Worm (Caenorhabditis elegans) whole organism, L1 larva: ENCODE results near the gene str-262.

Experiments used
- C04F5.9 ChIP-seq: sonication (generic microtip); optimal IDR thresholded peaks from 2 replicates; lab custom pipeline; 2016; ENCODE audit warnings: missing genetic modification characterization, missing compliant biosample characterization
- C16A3.4 ChIP-seq: fragments of 150-350 bp; optimal IDR thresholded peaks from 2 replicates; lab custom pipeline; 2014; ENCODE audit warnings: missing biosample characterization, missing genetic modification characterization
- ama-1 ChIP-seq: fragments of 150-350 bp; optimal IDR thresholded peaks from 2 replicates; lab custom pipeline; 2014
- blmp-1 ChIP-seq: fragments of 150-350 bp; optimal IDR thresholded peaks from 2 replicates; lab custom pipeline; 2014; ENCODE audit warnings: missing biosample characterization, missing genetic modification characterization
- ceh-8 ChIP-seq: fragments of 200-800 bp; sonication (Bioruptor generic); optimal IDR thresholded peaks from 2 replicates; lab custom pipeline; 2018; ENCODE audit warnings: mild to moderate bottlenecking, missing genetic modification characterization, moderate library complexity, missing compliant biosample characterization
- ceh-82 ChIP-seq, 3 experiments: fragments of 150-350 bp in 1 of 3; sonication (generic microtip) in 2 of 3; optimal IDR thresholded peaks; 2 replicates each; lab custom pipeline; 2014 to 2017; ENCODE audit warnings: missing biosample characterization in 3 of 3, missing genetic modification characterization in 3 of 3
- ceh-88 ChIP-seq: fragments of 200-800 bp; sonication (Bioruptor generic); IDR thresholded peaks from 2 replicates; pipeline ENCODE4 v1.3.6; 2022; ENCODE audit warnings: missing genetic modification characterization, missing compliant biosample characterization
- ceh-90 ChIP-seq: sonication (generic microtip); optimal IDR thresholded peaks from 2 replicates; lab custom pipeline; 2016; ENCODE audit warnings: missing genetic modification characterization, missing compliant biosample characterization
- dpl-1 ChIP-seq, 3 experiments: fragments of 150-350 bp in 2 of 3; sonication (generic microtip) in 1 of 3; optimal IDR thresholded peaks; 2 replicates each; lab custom pipeline; 2014 to 2017; ENCODE audit warnings: missing biosample characterization in 3 of 3, missing genetic modification characterization in 3 of 3, missing genetic modification reagents in 3 of 3
- efl-1 ChIP-seq, 4 experiments: fragments of 150-350 bp; optimal IDR thresholded peaks in 3 of 4; peaks in 1 of 4; 1 replicate in 1 of 4; 2 replicates in 3 of 4; lab custom pipeline; 2014; ENCODE audit warnings: missing biosample characterization in 2 of 4, missing genetic modification characterization in 2 of 4, missing genetic modification reagents in 2 of 4
- egl-13 ChIP-seq: sonication (generic microtip); optimal IDR thresholded peaks from 2 replicates; lab custom pipeline; 2016; ENCODE audit warnings: missing genotype, missing genetic modification reagents, missing genetic modification characterization, missing compliant biosample characterization
- elt-2 ChIP-seq: sonication (generic microtip); optimal IDR thresholded peaks from 2 replicates; lab custom pipeline; 2016; ENCODE audit warnings: missing genetic modification characterization, mild to moderate bottlenecking, inconsistent platforms, missing compliant biosample characterization, missing genetic modification reagents
- elt-3 ChIP-seq, 6 experiments: fragments of 150-350 bp in 1 of 6; sonication (generic microtip); optimal IDR thresholded peaks; 2 replicates each; lab custom pipeline; 2017 to 2018; ENCODE audit warnings: missing biosample characterization in 6 of 6, missing genetic modification characterization in 6 of 6, inconsistent platforms in 1 of 6
- grh-1 ChIP-seq: fragments of 200-800 bp; sonication (Bioruptor generic); IDR thresholded peaks from 2 replicates; pipeline ENCODE4 v1.3.6; 2022; ENCODE audit warnings: missing genetic modification reagents, missing genetic modification characterization, missing compliant biosample characterization
- hlh-17 ChIP-seq: fragments of 200-800 bp; sonication (Bioruptor generic); optimal IDR thresholded peaks from 2 replicates; lab custom pipeline; 2018; ENCODE audit warnings: missing genetic modification characterization, mild to moderate bottlenecking, missing compliant biosample characterization, moderate library complexity, borderline replicate concordance
- irx-1 ChIP-seq: sonication (generic microtip); optimal IDR thresholded peaks from 2 replicates; lab custom pipeline; 2016; ENCODE audit warnings: missing genetic modification characterization, missing compliant biosample characterization
- isw-1 ChIP-seq: fragments of 200-800 bp; sonication (Bioruptor generic); IDR thresholded peaks from 2 replicates; pipeline ENCODE4 v1.3.6; 2022; ENCODE audit warnings: missing genetic modification characterization, missing compliant biosample characterization
- lin-13 ChIP-seq: fragments of 150-350 bp; optimal IDR thresholded peaks from 2 replicates; lab custom pipeline; 2014; ENCODE audit warnings: missing biosample characterization, missing genetic modification reagents, missing genetic modification characterization
- lin-14 ChIP-seq: fragments of 200-800 bp; sonication (Bioruptor generic); optimal IDR thresholded peaks from 2 replicates; lab custom pipeline; 2018; ENCODE audit warnings: mild to moderate bottlenecking, missing genetic modification characterization, moderate library complexity, missing compliant biosample characterization
- lin-15B ChIP-seq: fragments of 150-350 bp; sonication (generic microtip); optimal IDR thresholded peaks from 3 replicates; lab custom pipeline; 2014; ENCODE audit warnings: missing biosample characterization, missing genetic modification characterization
- lin-35 ChIP-seq, 2 experiments: fragments of 150-350 bp; optimal IDR thresholded peaks; 2 replicates each; lab custom pipeline; 2014; ENCODE audit warnings: missing biosample characterization in 2 of 2, missing genetic modification characterization in 2 of 2, missing genetic modification reagents in 2 of 2
- lin-39 ChIP-seq: fragments of 150-350 bp; optimal IDR thresholded peaks from 2 replicates; lab custom pipeline; 2014; ENCODE audit warnings: missing biosample characterization, missing genetic modification reagents, missing genetic modification characterization
- lir-3 ChIP-seq: sonication (generic microtip); optimal IDR thresholded peaks from 2 replicates; lab custom pipeline; 2016; ENCODE audit warnings: mild to moderate bottlenecking, missing genetic modification characterization, moderate library complexity, missing compliant biosample characterization; ENCODE audit not compliant: poor library complexity
- lsy-2 ChIP-seq, 2 experiments: fragments of 150-350 bp; optimal IDR thresholded peaks; 2 replicates each; lab custom pipeline; 2014; ENCODE audit warnings: missing biosample characterization in 2 of 2, missing genetic modification characterization in 2 of 2
- mdl-1 ChIP-seq, 2 experiments: fragments of 150-350 bp; optimal IDR thresholded peaks; 2 replicates each; lab custom pipeline; 2014 to 2017; ENCODE audit warnings: missing biosample characterization in 2 of 2, missing genetic modification characterization in 2 of 2, inconsistent platforms in 1 of 2
- mep-1 ChIP-seq: fragments of 150-350 bp; optimal IDR thresholded peaks from 2 replicates; lab custom pipeline; 2014; ENCODE audit warnings: missing biosample characterization, missing genetic modification characterization
- nhr-19 ChIP-seq: fragments of 200-800 bp; sonication (Bioruptor generic); conservative IDR thresholded peaks from 2 replicates; pipeline ENCODE4 v1.3.6; 2022; ENCODE audit warnings: missing genetic modification characterization, missing compliant biosample characterization
- nhr-20 ChIP-seq: sonication (generic microtip); optimal IDR thresholded peaks from 2 replicates; lab custom pipeline; 2016; ENCODE audit warnings: mild to moderate bottlenecking, missing genetic modification characterization, missing compliant biosample characterization
- nhr-47 ChIP-seq: sonication (generic microtip); optimal IDR thresholded peaks from 2 replicates; lab custom pipeline; 2016; ENCODE audit warnings: mild to moderate bottlenecking, missing genetic modification characterization, moderate library complexity, missing compliant biosample characterization
- nhr-71 ChIP-seq: sonication (generic microtip); optimal IDR thresholded peaks from 2 replicates; lab custom pipeline; 2016; ENCODE audit warnings: mild to moderate bottlenecking, missing genetic modification characterization, moderate library complexity, missing compliant biosample characterization
- nhr-76 ChIP-seq: sonication (generic microtip); optimal IDR thresholded peaks from 2 replicates; lab custom pipeline; 2017; ENCODE audit warnings: missing biosample characterization, missing genetic modification characterization
- nhr-77 ChIP-seq: fragments of 150-350 bp; optimal IDR thresholded peaks from 2 replicates; lab custom pipeline; 2014; ENCODE audit warnings: missing biosample characterization, missing genetic modification characterization
- nhr-85 ChIP-seq: sonication (generic microtip); peaks from one replicate; lab custom pipeline; 2016; ENCODE audit warnings: missing genetic modification characterization, inconsistent platforms, missing compliant biosample characterization
- nhr-90 ChIP-seq: sonication (generic microtip); optimal IDR thresholded peaks from 2 replicates; lab custom pipeline; 2016; ENCODE audit warnings: mild to moderate bottlenecking, missing genetic modification characterization, missing compliant biosample characterization; ENCODE audit not compliant: poor library complexity
- pqm-1 ChIP-seq: sonication (generic microtip); optimal IDR thresholded peaks from 3 replicates; lab custom pipeline; 2017; ENCODE audit warnings: missing biosample characterization, missing genetic modification characterization
- rnt-1 ChIP-seq: sonication (generic microtip); optimal IDR thresholded peaks from 2 replicates; lab custom pipeline; 2016; ENCODE audit warnings: mild to moderate bottlenecking, missing genetic modification characterization, moderate library complexity, missing compliant biosample characterization
- snpc-4 ChIP-seq: fragments of 150-350 bp; optimal IDR thresholded peaks from 2 replicates; lab custom pipeline; 2014; ENCODE audit warnings: missing biosample characterization, missing genetic modification characterization
- snu-23 ChIP-seq: sonication (generic microtip); optimal IDR thresholded peaks from 2 replicates; lab custom pipeline; 2016; ENCODE audit warnings: missing genetic modification characterization, missing compliant biosample characterization
- sptf-1 ChIP-seq: fragments of 150-350 bp; optimal IDR thresholded peaks from 2 replicates; lab custom pipeline; 2014; ENCODE audit warnings: missing biosample characterization, missing genetic modification characterization
- sup-37 ChIP-seq: fragments of 200-800 bp; sonication (Bioruptor generic); optimal IDR thresholded peaks from 2 replicates; lab custom pipeline; 2018; ENCODE audit warnings: mild to moderate bottlenecking, missing genetic modification characterization, missing compliant biosample characterization
- swsn-7 ChIP-seq: sonication (generic microtip); optimal IDR thresholded peaks from 2 replicates; lab custom pipeline; 2016; ENCODE audit warnings: missing genetic modification characterization, missing compliant biosample characterization
- tbx-2 ChIP-seq: sonication (generic microtip); optimal IDR thresholded peaks from 2 replicates; lab custom pipeline; 2016; ENCODE audit warnings: missing genetic modification characterization, missing compliant biosample characterization
- unc-130 ChIP-seq: fragments of 150-350 bp; optimal IDR thresholded peaks from 2 replicates; lab custom pipeline; 2017; ENCODE audit warnings: missing biosample characterization, missing genetic modification characterization, inconsistent platforms
- unc-62 ChIP-seq: fragments of 150-350 bp; optimal IDR thresholded peaks from 2 replicates; lab custom pipeline; 2014; ENCODE audit warnings: missing biosample characterization, missing genetic modification reagents, missing genetic modification characterization
- xbp-1 ChIP-seq: sonication (generic microtip); optimal IDR thresholded peaks from 2 replicates; lab custom pipeline; 2016; ENCODE audit warnings: missing genetic modification characterization, missing compliant biosample characterization
- ztf-11 ChIP-seq, 2 experiments: sonication (generic microtip); optimal IDR thresholded peaks; 2 replicates each; lab custom pipeline; 2016 to 2017; ENCODE audit warnings: missing genetic modification characterization in 2 of 2, missing biosample characterization in 1 of 2, missing compliant biosample characterization in 1 of 2
- ztf-4 ChIP-seq: fragments of 150-350 bp; optimal IDR thresholded peaks from 2 replicates; lab custom pipeline; 2014; ENCODE audit warnings: missing biosample characterization, missing genetic modification characterization

The str-262 gene

ce11 chrV:730216-730615 lies 22.4 kb downstream of the str-262 start (continued):
- TF ChIP-seq lin-39 (no peak), lin-13 (GFP tag; lab: Kevin White, UChicago) (no peak), unc-62 (no peak), lin-14 (peak; percentile 71), nhr-85 (tag; lab: Kevin White, UChicago) (peak; percentile 71), nhr-47 (peak; percentile 49), lsy-2 (tag; optimal IDR thresholded peaks at IDR 0.05; lab: Kevin White, UChicago) (peak; percentile 26 to 34), nhr-20 (tag; lab: Kevin White, UChicago) (peak; percentile 75), ztf-11 (tag; optimal IDR thresholded peaks at IDR 0.05; lab: Kevin White, UChicago) (peak in 1 of 2 experiments; percentile 32), lin-35 (GFP tag; optimal IDR thresholded peaks at IDR 0.05; lab: Kevin White, UChicago) (peak in 1 of 2 experiments; percentile 77), hlh-17 (GFP tag; lab: Kevin White, UChicago) (no peak), lir-3 (tag; lab: Kevin White, UChicago) (peak; percentile 61), elt-2 (tag; lab: Kevin White, UChicago) (peak; percentile 90), rnt-1 (tag; lab: Kevin White, UChicago) (peak; percentile 44), ceh-82 (tag; optimal IDR thresholded peaks at IDR 0.05; lab: Kevin White, UChicago) (no peak)

ce11 chrV:728822-729493 lies 23.6 kb downstream of the str-262 start:
- peak; percentile 75 for TF ChIP-seq nhr-85 (tag; lab: Kevin White, UChicago)
- TF ChIP-seq nhr-77 (tag; lab: Kevin White, UChicago): no peak
- peak; percentile 40; the same call in 1 of the 2 replicates for TF ChIP-seq ceh-88 (GFP tag; lab: Robert Waterston, UW)
- TF ChIP-seq snu-23 (GFP tag; lab: Kevin White, UChicago): peak; percentile 82
- TF ChIP-seq grh-1 (GFP tag; lab: Robert Waterston, UW): peak; percentile 30; the same call in 1 of the 2 replicates
- TF ChIP-seq mdl-1 (tag; optimal IDR thresholded peaks at IDR 0.05; lab: Kevin White, UChicago): peak in 1 of 2 experiments; percentile 86
- peak; percentile 80 for TF ChIP-seq rnt-1 (tag; lab: Kevin White, UChicago)
- peak; percentile 57 for TF ChIP-seq nhr-47
- peak; percentile 44 for TF ChIP-seq C04F5.9 (tag; lab: Kevin White, UChicago)
- peak; percentile 93 for TF ChIP-seq nhr-19
- TF ChIP-seq nhr-20 (tag; lab: Kevin White, UChicago): peak; percentile 84
- TF ChIP-seq C16A3.4: peak; percentile 57
- no peak for TF ChIP-seq isw-1 (GFP tag; lab: Robert Waterston, UW)
- TF ChIP-seq pqm-1 (tag; lab: Kevin White, UChicago): no peak
- peak; percentile 39 for TF ChIP-seq swsn-7 (tag; lab: Kevin White, UChicago)
- no peak for TF ChIP-seq nhr-76 (tag; lab: Kevin White, UChicago)
- peak; percentile 79 for TF ChIP-seq ama-1 (lab: Kevin White, UChicago)
- peak in 1 of 2 experiments; percentile 14 for TF ChIP-seq efl-1 (optimal IDR thresholded peaks at IDR 0.05; lab: Kevin White, UChicago)
- no peak for TF ChIP-seq efl-1 (GFP tag; optimal IDR thresholded peaks at IDR 0.05 in 1 of 2; lab: Kevin White, UChicago)
- TF ChIP-seq egl-13: no peak
- peak; percentile 68 for TF ChIP-seq unc-130 (tag; lab: Kevin White, UChicago)
- peak; percentile 54 for TF ChIP-seq blmp-1 (tag; lab: Kevin White, UChicago)
- TF ChIP-seq lin-14: peak; percentile 91
- peak; percentile 96 for TF ChIP-seq nhr-71 (tag; lab: Kevin White, UChicago)
- peak; percentile 7 for TF ChIP-seq elt-2 (tag; lab: Kevin White, UChicago)
- peak in 2 of 3 experiments; percentile 8 to 34 for TF ChIP-seq dpl-1 (GFP tag; optimal IDR thresholded peaks at IDR 0.05; lab: Kevin White, UChicago)
- peak; percentile 40 for TF ChIP-seq sup-37 (GFP tag; lab: Kevin White, UChicago)
- TF ChIP-seq ceh-90 (tag; lab: Kevin White, UChicago): no peak
- peak; percentile 71 for TF ChIP-seq tbx-2
- no peak for TF ChIP-seq snpc-4 (tag; lab: Kevin White, UChicago)
- no peak for TF ChIP-seq lin-15B (tag; lab: Kevin White, UChicago)
- TF ChIP-seq irx-1 (tag; lab: Kevin White, UChicago): peak; percentile 28
- TF ChIP-seq lin-35 (GFP tag; optimal IDR thresholded peaks at IDR 0.05; lab: Kevin White, UChicago): peak in 1 of 2 experiments; percentile 76
- peak; percentile 38 to 62 for TF ChIP-seq lsy-2 (tag; optimal IDR thresholded peaks at IDR 0.05; lab: Kevin White, UChicago)
- TF ChIP-seq xbp-1 (tag; lab: Kevin White, UChicago): peak; percentile 44
- peak; percentile 81 for TF ChIP-seq lir-3 (tag; lab: Kevin White, UChicago)
- no peak for TF ChIP-seq ceh-8 (GFP tag; lab: Kevin White, UChicago)
- peak; percentile 76 for TF ChIP-seq ztf-4
- TF ChIP-seq elt-3 (tag; optimal IDR thresholded peaks at IDR 0.05; lab: Kevin White, UChicago): peak in 2 of 6 experiments; percentile 13 to 83
- TF ChIP-seq sptf-1 (tag; lab: Kevin White, UChicago): no peak
- peak; percentile 47 for TF ChIP-seq mep-1 (tag; lab: Kevin White, UChicago)
- TF ChIP-seq nhr-90 (tag; lab: Kevin White, UChicago): peak; percentile 62
